Worm (Caenorhabditis elegans) whole organism, young adult: ENCODE measurements around the gene ztf-9.

Experiments
- B0019.2 ChIP-seq: fragments of 200-800 bp; sonication (Bioruptor generic); conservative IDR thresholded peaks from 2 replicates; pipeline ENCODE4 v1.3.6; 2022; ENCODE audit warnings: missing genetic modification reagents, missing genetic modification characterization, missing compliant biosample characterization
- C06A6.2 ChIP-seq: fragments of 200-800 bp; sonication (Bioruptor generic); conservative IDR thresholded peaks from 2 replicates; pipeline ENCODE4 v1.3.6; 2022; ENCODE audit warnings: missing genetic modification characterization, missing compliant biosample characterization
- F10E7.11 ChIP-seq: sonication (generic microtip); optimal IDR thresholded peaks from 2 replicates; lab custom pipeline; 2017; ENCODE audit warnings: mild to moderate bottlenecking, missing genetic modification characterization, moderate library complexity, missing compliant biosample characterization
- F22D6.2 ChIP-seq: sonication (generic microtip); optimal IDR thresholded peaks from 2 replicates; lab custom pipeline; 2016; ENCODE audit warnings: mild to moderate bottlenecking, missing genetic modification characterization, missing compliant biosample characterization
- F23B12.7 ChIP-seq: sonication (generic microtip); optimal IDR thresholded peaks from 2 replicates; lab custom pipeline; 2017; ENCODE audit warnings: missing genetic modification characterization, mild to moderate bottlenecking, missing compliant biosample characterization, antibody characterized with exemption, moderate library complexity; ENCODE audit not compliant: insufficient read depth
- F39B2.1 ChIP-seq: fragments of 200-800 bp; sonication (Bioruptor generic); IDR thresholded peaks from 2 replicates; pipeline ENCODE4 v1.3.6; 2022; ENCODE audit warnings: missing genetic modification reagents, missing genetic modification characterization, missing compliant biosample characterization
- F49E8.2 ChIP-seq: sonication (generic microtip); optimal IDR thresholded peaks from 3 replicates; lab custom pipeline; 2017; ENCODE audit warnings: missing genetic modification characterization, mild to moderate bottlenecking, missing compliant biosample characterization, antibody characterized with exemption, moderate library complexity; ENCODE audit not compliant: insufficient read depth
- F52B5.7 ChIP-seq: sonication (generic microtip); optimal IDR thresholded peaks from 2 replicates; lab custom pipeline; 2016; ENCODE audit warnings: mild to moderate bottlenecking, missing genetic modification characterization, missing compliant biosample characterization
- K11D2.4 ChIP-seq: fragments of 200-800 bp; sonication (Bioruptor generic); IDR thresholded peaks from 2 replicates; pipeline ENCODE4 v1.3.6; 2022; ENCODE audit warnings: missing genetic modification reagents, missing genetic modification characterization, missing compliant biosample characterization
- T26A5.8 ChIP-seq: sonication (generic microtip); optimal IDR thresholded peaks from 2 replicates; lab custom pipeline; 2016; ENCODE audit warnings: missing genetic modification characterization, missing compliant biosample characterization
- Y53F4B.3 ChIP-seq: fragments of 200-800 bp; sonication (Bioruptor generic); IDR thresholded peaks from 2 replicates; pipeline ENCODE4 v1.3.6; 2022; ENCODE audit warnings: missing genetic modification reagents, missing genetic modification characterization, missing compliant biosample characterization
- Y95B8A.8 ChIP-seq: fragments of 200-800 bp; sonication (Bioruptor generic); IDR thresholded peaks from 2 replicates; pipeline ENCODE4 v1.3.6; 2022; ENCODE audit warnings: missing genetic modification reagents, missing genetic modification characterization, missing compliant biosample characterization
- akir-1 ChIP-seq: fragments of 200-800 bp; sonication (Bioruptor generic); optimal IDR thresholded peaks from 2 replicates; lab custom pipeline; 2018; ENCODE audit warnings: mild to moderate bottlenecking, missing genetic modification characterization, moderate library complexity, missing compliant biosample characterization
- attf-6 ChIP-seq: fragments of 200-800 bp; sonication (Bioruptor generic); IDR thresholded peaks from 2 replicates; pipeline ENCODE4 v1.3.6; 2022; ENCODE audit warnings: missing genetic modification reagents, missing genetic modification characterization, missing compliant biosample characterization
- ceh-27 ChIP-seq: fragments of 200-800 bp; sonication (Bioruptor generic); optimal IDR thresholded peaks from 2 replicates; lab custom pipeline; 2018; ENCODE audit warnings: mild to moderate bottlenecking, missing genetic modification characterization, moderate library complexity, missing compliant biosample characterization
- ceh-91 ChIP-seq: fragments of 200-800 bp; sonication (Bioruptor generic); IDR thresholded peaks from 2 replicates; pipeline ENCODE4 v1.3.6; 2022; ENCODE audit warnings: missing genetic modification reagents, missing genetic modification characterization, missing compliant biosample characterization
- chd-7 ChIP-seq: sonication (generic microtip); optimal IDR thresholded peaks from 2 replicates; lab custom pipeline; 2016; ENCODE audit warnings: mild to moderate bottlenecking, missing genetic modification characterization, moderate library complexity, missing compliant biosample characterization
- egl-44 ChIP-seq: fragments of 200-800 bp; sonication (Bioruptor generic); IDR thresholded peaks from 2 replicates; pipeline ENCODE4 v1.3.6; 2022; ENCODE audit warnings: missing genetic modification reagents, missing genetic modification characterization, missing compliant biosample characterization
- egrh-3 ChIP-seq: fragments of 200-800 bp; sonication (Bioruptor generic); IDR thresholded peaks from 2 replicates; pipeline ENCODE4 v1.3.6; 2022; ENCODE audit warnings: missing genetic modification reagents, missing genetic modification characterization, missing compliant biosample characterization
- ekl-4 ChIP-seq: fragments of 200-800 bp; sonication (Bioruptor generic); IDR thresholded peaks from 2 replicates; pipeline ENCODE4 v1.3.6; 2022; ENCODE audit warnings: missing genetic modification reagents, missing genetic modification characterization, missing compliant biosample characterization
- him-1 ChIP-seq: sonication (generic microtip); optimal IDR thresholded peaks from 2 replicates; lab custom pipeline; 2016; ENCODE audit warnings: missing genotype, missing genetic modification reagents, missing genetic modification characterization, missing compliant biosample characterization
- hmg-1.2 ChIP-seq: fragments of 200-800 bp; sonication (Bioruptor generic); IDR thresholded peaks from 2 replicates; pipeline ENCODE4 v1.3.6; 2022; ENCODE audit warnings: missing genetic modification reagents, missing genetic modification characterization, missing compliant biosample characterization
- let-526 ChIP-seq: fragments of 200-800 bp; sonication (Bioruptor generic); IDR thresholded peaks from 2 replicates; pipeline ENCODE4 v1.3.6; 2022; ENCODE audit warnings: missing genetic modification reagents, missing genetic modification characterization, missing compliant biosample characterization
- let-607 ChIP-seq, 2 experiments: fragments of 200-800 bp in 1 of 2; sonication (Bioruptor generic) in 1 of 2; sonication (generic microtip) in 1 of 2; optimal IDR thresholded peaks; 2 replicates each; lab custom pipeline; 2016 to 2018; ENCODE audit warnings: mild to moderate bottlenecking in 2 of 2, missing compliant biosample characterization in 2 of 2, missing genetic modification characterization in 2 of 2, moderate library complexity in 2 of 2, missing genotype in 1 of 2
- lin-35 ChIP-seq, 3 experiments: fragments of 150-350 bp in 2 of 3; sonication (generic microtip) in 1 of 3; optimal IDR thresholded peaks; 2 replicates each; lab custom pipeline; 2014 to 2018; ENCODE audit warnings: missing biosample characterization in 3 of 3, missing genetic modification characterization in 3 of 3, missing genetic modification reagents in 3 of 3
- lin-40 ChIP-seq: sonication (generic microtip); optimal IDR thresholded peaks from 2 replicates; lab custom pipeline; 2016; ENCODE audit warnings: missing genetic modification characterization, mild to moderate bottlenecking, missing compliant biosample characterization, missing genotype, missing genetic modification reagents
- madf-3 ChIP-seq: fragments of 200-800 bp; sonication (Bioruptor generic); IDR thresholded peaks from 2 replicates; pipeline ENCODE4 v1.3.6; 2022; ENCODE audit warnings: missing genetic modification reagents, missing genetic modification characterization, missing compliant biosample characterization
- mcd-1 ChIP-seq: fragments of 200-800 bp; sonication (Bioruptor generic); IDR thresholded peaks from 2 replicates; pipeline ENCODE4 v1.3.6; 2022; ENCODE audit warnings: missing genetic modification reagents, missing genetic modification characterization, missing compliant biosample characterization
- mxl-1 ChIP-seq: sonication (generic microtip); optimal IDR thresholded peaks from 2 replicates; lab custom pipeline; 2016; ENCODE audit warnings: missing genetic modification characterization, missing compliant biosample characterization
- nhr-120 ChIP-seq: fragments of 200-800 bp; sonication (Bioruptor generic); IDR thresholded peaks from 2 replicates; pipeline ENCODE4 v1.3.6; 2022; ENCODE audit warnings: missing genetic modification characterization, missing compliant biosample characterization
- nhr-27 ChIP-seq: fragments of 200-800 bp; sonication (Bioruptor generic); optimal IDR thresholded peaks from 2 replicates; lab custom pipeline; 2018; ENCODE audit warnings: mild to moderate bottlenecking, missing genetic modification characterization, moderate library complexity, missing compliant biosample characterization
- nhr-80 ChIP-seq: sonication (generic microtip); optimal IDR thresholded peaks from 2 replicates; lab custom pipeline; 2016; ENCODE audit warnings: missing genetic modification characterization, missing compliant biosample characterization
- pbrm-1 ChIP-seq: fragments of 200-800 bp; sonication (Bioruptor generic); IDR thresholded peaks from 2 replicates; pipeline ENCODE4 v1.3.6; 2022; ENCODE audit warnings: missing genetic modification reagents, missing genetic modification characterization, missing compliant biosample characterization
- sea-2 ChIP-seq: fragments of 200-800 bp; sonication (Bioruptor generic); IDR thresholded peaks from 2 replicates; pipeline ENCODE4 v1.3.6; 2022; ENCODE audit warnings: missing genetic modification characterization, missing compliant biosample characterization
- snpc-1.3 ChIP-seq: sonication (generic microtip); optimal IDR thresholded peaks from 2 replicates; lab custom pipeline; 2017; ENCODE audit warnings: missing genetic modification characterization, mild to moderate bottlenecking, missing compliant biosample characterization, antibody characterized with exemption, moderate library complexity, missing genotype, missing genetic modification reagents; ENCODE audit not compliant: insufficient read depth
- xnd-1 ChIP-seq: sonication (generic microtip); optimal IDR thresholded peaks from 2 replicates; lab custom pipeline; 2016; ENCODE audit warnings: missing genotype, missing genetic modification reagents, missing genetic modification characterization, missing compliant biosample characterization
- ztf-3 ChIP-seq: fragments of 200-800 bp; sonication (Bioruptor generic); optimal IDR thresholded peaks from 2 replicates; lab custom pipeline; 2018; ENCODE audit warnings: mild to moderate bottlenecking, missing genetic modification characterization, missing compliant biosample characterization

The ztf-9 gene

DNA sequence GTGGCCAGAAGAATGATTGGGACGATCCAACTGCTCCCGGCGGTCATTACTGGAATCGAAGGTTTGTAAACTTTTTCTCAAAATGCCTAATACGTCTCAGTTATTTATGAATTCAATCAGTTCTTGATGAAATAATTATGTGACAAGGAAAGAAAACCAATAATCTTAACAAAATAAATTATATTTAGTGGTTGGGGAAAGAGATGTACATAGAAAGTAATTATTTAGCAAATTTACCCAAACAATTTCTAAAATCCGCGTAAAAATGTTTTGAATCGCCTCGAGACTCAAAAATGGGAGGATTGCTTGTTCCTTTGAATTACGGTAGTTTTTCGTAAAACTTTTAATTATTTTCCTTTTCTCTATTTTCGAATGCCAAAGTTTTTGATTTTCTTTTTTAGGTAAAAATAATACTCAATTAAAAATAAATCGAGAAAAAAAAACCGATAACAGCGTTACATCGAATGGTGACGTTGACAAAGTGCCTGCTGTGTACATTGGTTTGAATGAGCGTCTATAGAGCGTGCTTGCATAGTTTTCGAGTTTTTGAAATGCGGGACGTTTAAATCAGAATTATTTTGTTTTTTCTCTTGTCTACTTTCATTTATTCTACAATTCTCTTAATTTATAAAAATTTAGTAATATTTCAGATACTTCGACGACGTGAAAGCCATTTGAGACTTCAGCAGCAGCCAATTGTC is 37.7 kb upstream of the ztf-9 start, which contains the start of the genes aagr-3 and drap-1 (continued):
- no peak for TF ChIP-seq snpc-1.3
- no peak for TF ChIP-seq sea-2 (GFP tag; lab: Robert Waterston, UW)
- no peak for TF ChIP-seq egrh-3 (GFP tag; lab: Robert Waterston, UW)
- TF ChIP-seq T26A5.8: no peak

DNA sequence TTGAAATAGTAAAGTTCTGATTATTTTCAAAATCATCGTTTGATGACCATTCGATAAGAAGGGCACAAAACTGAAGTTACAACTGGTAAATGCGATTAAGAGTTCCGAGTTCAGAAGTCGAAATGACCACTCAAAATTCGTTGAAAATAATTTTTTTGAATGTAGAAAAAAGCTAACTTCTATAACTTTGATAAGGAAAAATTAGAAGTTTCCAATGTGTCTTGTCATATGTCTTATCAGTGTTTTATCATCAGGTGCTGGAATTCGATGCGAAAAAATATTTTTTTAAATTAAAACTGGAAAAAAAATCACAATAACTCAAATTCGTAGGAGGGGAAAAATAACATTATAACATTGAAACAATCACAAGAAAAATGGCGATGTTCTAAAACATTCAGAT is 33.8 kb upstream of the ztf-9 start:
- no peak for TF ChIP-seq F22D6.2
- TF ChIP-seq nhr-80 (tag; lab: Kevin White, UChicago): peak; percentile 39
- TF ChIP-seq nhr-27 (tag; lab: Kevin White, UChicago): no peak
- TF ChIP-seq him-1 (tag; lab: Kevin White, UChicago): no peak

- peak; percentile 33; the same call in 1 of the 2 replicates for TF ChIP-seq hmg-1.2 (GFP tag; lab: Robert Waterston, UW)
- no peak for TF ChIP-seq ekl-4 (GFP tag; lab: Robert Waterston, UW)
Observed at ce11 chrV:9724021-9724671, 32.2 kb upstream of the ztf-9 start, which contains the start of gene slcr-46.3. Gene slcr-46.3, minus strand, starts transcription at chrV:9724106.

- no peak for TF ChIP-seq F49E8.2
- TF ChIP-seq ztf-3 (GFP tag; lab: Kevin White, UChicago): no peak
- TF ChIP-seq F23B12.7 (tag; lab: Kevin White, UChicago): no peak
Observed at ce11 chrV:9716397-9716796, 24.4 kb upstream of the ztf-9 start, which contains the start of gene str-188. Gene str-188, plus strand, starts transcription at chrV:9716697.

ce11 chrV:9714909-9715308 is 22.9 kb upstream of the ztf-9 start, which contains the start of gene F40F9.3:
Gene F40F9.3, plus strand, starts transcription at chrV:9715209.
- TF ChIP-seq ceh-27 (GFP tag; lab: Kevin White, UChicago) (no peak), ceh-91 (no peak), K11D2.4 (GFP tag; lab: Robert Waterston, UW) (no peak), B0019.2 (GFP tag; lab: Robert Waterston, UW) (no peak), mcd-1 (GFP tag; lab: Robert Waterston, UW) (no peak), attf-6 (GFP tag; lab: Robert Waterston, UW) (no peak), F10E7.11 (tag; lab: Kevin White, UChicago) (no peak)
- TF ChIP-seq, all 124 proteins: peak for 0

DNA sequence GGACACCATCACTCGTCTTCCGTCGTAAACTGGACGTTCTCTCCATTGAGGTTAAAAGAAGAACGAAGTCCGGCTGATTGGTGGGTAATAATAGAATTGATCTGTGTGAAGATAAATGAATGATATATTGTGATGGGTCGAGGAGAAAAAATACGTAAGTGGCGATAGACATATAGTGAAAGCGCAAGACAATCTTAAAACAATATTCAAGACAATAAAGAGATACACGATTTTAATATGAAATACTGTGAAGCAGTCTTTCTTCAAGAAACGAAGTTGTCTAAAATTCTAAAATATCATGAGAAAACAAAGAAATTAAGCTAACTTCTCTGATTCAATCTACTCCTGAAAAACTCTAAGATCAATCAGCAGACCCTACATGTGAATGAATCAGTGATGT is 21.6 kb upstream of the ztf-9 start, which contains the start of gene F40F9.10:
TSS of gene F40F9.10 (minus strand) at position 101 of the 400 bp plus-strand sequence.
- no peak for TF ChIP-seq akir-1 (GFP tag; lab: Kevin White, UChicago)
- TF ChIP-seq madf-3 (GFP tag; lab: Robert Waterston, UW): no peak
- TF ChIP-seq Y53F4B.3 (GFP tag; lab: Robert Waterston, UW): no peak
- no peak for TF ChIP-seq let-526 (GFP tag; lab: Robert Waterston, UW)
- TF ChIP-seq ceh-91: no peak
- TF ChIP-seq xnd-1 (tag; lab: Kevin White, UChicago): no peak
- no peak for TF ChIP-seq Y95B8A.8
- no peak for TF ChIP-seq nhr-27 (tag; lab: Kevin White, UChicago)
- no peak for TF ChIP-seq mxl-1 (tag; lab: Kevin White, UChicago)
- no peak for TF ChIP-seq F39B2.1 (GFP tag; lab: Robert Waterston, UW)
- no peak for TF ChIP-seq lin-40 (tag; lab: Kevin White, UChicago)
- no peak for TF ChIP-seq let-607 (tag; optimal IDR thresholded peaks at IDR 0.05; lab: Kevin White, UChicago)
- TF ChIP-seq nhr-120 (GFP tag; lab: Robert Waterston, UW): no peak
- TF ChIP-seq C06A6.2 (GFP tag; lab: Robert Waterston, UW): no peak
- no peak for TF ChIP-seq chd-7 (tag; lab: Kevin White, UChicago)
- no peak for TF ChIP-seq egl-44
- TF ChIP-seq F52B5.7 (tag; lab: Kevin White, UChicago): no peak
- no peak for TF ChIP-seq lin-35 (GFP tag; optimal IDR thresholded peaks at IDR 0.05; lab: Kevin White, UChicago)
- no peak for TF ChIP-seq pbrm-1 (GFP tag; lab: Robert Waterston, UW)
- TF ChIP-seq egrh-3 (GFP tag; lab: Robert Waterston, UW): no peak
- TF ChIP-seq, all 124 proteins: peak for 0
